Worm (Caenorhabditis elegans): ENCODE results near the gene Y38C1AA.1.

ce11 chrIV:204998-205397 lies 3.0 kb upstream of the Y38C1AA.1 start, which contains the start of gene coa-1:
- TF ChIP-seq unc-62 (GFP tag; optimal IDR thresholded peaks at IDR 0.05) (no peak), nhr-28 (tag; optimal IDR thresholded peaks at IDR 0.05) (no peak), drap-1 (GFP tag; optimal IDR thresholded peaks at IDR 0.05) (no peak), sptf-1 (tag; optimal IDR thresholded peaks at IDR 0.05) (no peak), hlh-1 (tag; optimal IDR thresholded peaks at IDR 0.05) (no peak), pha-4 (tag; optimal IDR thresholded peaks at IDR 0.05) (no peak), ztf-11 (tag; optimal IDR thresholded peaks at IDR 0.05) (no peak), elt-3 (tag; optimal IDR thresholded peaks at IDR 0.05) (no peak), sem-2 (GFP tag; optimal IDR thresholded peaks at IDR 0.05) (no peak), unc-39 (tag; optimal IDR thresholded peaks at IDR 0.05) (no peak), elt-1 (tag; optimal IDR thresholded peaks at IDR 0.05; ENCODE audit: borderline replicate concordance, insufficient read depth) (no peak), nhr-237 (tag; optimal IDR thresholded peaks at IDR 0.05) (no peak)
